Fruit fly (Drosophila melanogaster) whole organism, embryonic: ENCODE data around the gene Cpr76Bb.

Experiments used
- Adf1 ChIP-seq: fragments of 200-800 bp; sonication (Bioruptor generic); IDR thresholded peaks from 2 replicates; pipeline ENCODE4 v1.3.6; 2022; ENCODE audit warnings: missing biosample characterization, missing genetic modification characterization
- CG12744 ChIP-seq: fragments of 200-800 bp; sonication (Bioruptor generic); optimal IDR thresholded peaks from 2 replicates; lab custom pipeline; 2016; ENCODE audit warnings: missing biosample characterization, missing genetic modification characterization
- CG17612 ChIP-seq: fragments of 200-800 bp; sonication (Bioruptor generic); IDR thresholded peaks from 2 replicates; pipeline ENCODE4 v1.3.6; 2022; ENCODE audit warnings: missing biosample characterization, missing genetic modification characterization
- CG6654 ChIP-seq: fragments of 200-800 bp; sonication (Bioruptor generic); optimal IDR thresholded peaks from 2 replicates; lab custom pipeline; 2017; ENCODE audit warnings: missing biosample characterization, mild to moderate bottlenecking, missing genetic modification characterization
- Gug ChIP-seq: fragments of 200-800 bp; sonication (Bioruptor generic); IDR thresholded peaks from 4 replicates; pipeline ENCODE4 v1.3.6; 2022; ENCODE audit warnings: missing biosample characterization, missing genetic modification characterization
- bsh ChIP-seq, 2 experiments: fragments of 200-800 bp; sonication (Bioruptor generic); optimal IDR thresholded peaks; 2 replicates each; lab custom pipeline; 2017 to 2018; ENCODE audit warnings: mild to moderate bottlenecking in 2 of 2, missing biosample characterization in 2 of 2, missing genetic modification characterization in 2 of 2, moderate library complexity in 1 of 2

dm6 chr3L:19560695-19561246, 41.3 kb downstream of the Cpr76Bb start:
- TF ChIP-seq Adf1 (GFP tag; lab: Robert Waterston, UW), result peak; percentile 88
- peak; percentile 79 for TF ChIP-seq CG17612
- TF ChIP-seq CG6654 (GFP tag; lab: Kevin White, UChicago), result peak; percentile 73
- peak; percentile 90 for TF ChIP-seq CG12744
- peak; percentile 86 for TF ChIP-seq Gug (GFP tag; lab: Robert Waterston, UW)
- peak; percentile 95 to 98 for TF ChIP-seq bsh (GFP tag; optimal IDR thresholded peaks at IDR 0.05; lab: Kevin White, UChicago)
